Worm (Caenorhabditis elegans) whole organism, L3 larva: ENCODE measurements around the gene clec-141.
A peak's percentile ranks its signal among the peaks of the same experiment; 100 is the strongest.

Experiments used
- R02D3.7 ChIP-seq: fragments of 150-350 bp; optimal IDR thresholded peaks from 2 replicates; lab custom pipeline; 2014; ENCODE audit warnings: missing biosample characterization, missing genetic modification characterization
- ZK546.5 ChIP-seq: sonication (generic microtip); optimal IDR thresholded peaks from 2 replicates; lab custom pipeline; 2017; ENCODE audit warnings: missing biosample characterization, missing genetic modification characterization
- aly-2 ChIP-seq: fragments of 150-350 bp; optimal IDR thresholded peaks from 2 replicates; lab custom pipeline; 2014; ENCODE audit warnings: missing biosample characterization, missing genetic modification characterization
- ama-1 ChIP-seq: fragments of 150-350 bp; optimal IDR thresholded peaks from 2 replicates; lab custom pipeline; 2018
- ceh-16 ChIP-seq: sonication (generic microtip); optimal IDR thresholded peaks from 2 replicates; lab custom pipeline; 2017; ENCODE audit warnings: missing biosample characterization, missing genetic modification characterization
- ceh-28 ChIP-seq: fragments of 150-350 bp; optimal IDR thresholded peaks from 2 replicates; lab custom pipeline; 2014; ENCODE audit warnings: missing biosample characterization, missing genetic modification reagents, missing genetic modification characterization
- ceh-82 ChIP-seq: fragments of 150-350 bp; optimal IDR thresholded peaks from 2 replicates; lab custom pipeline; 2014; ENCODE audit warnings: missing biosample characterization, missing genetic modification characterization
- ceh-9 ChIP-seq: sonication (generic microtip); optimal IDR thresholded peaks from 2 replicates; lab custom pipeline; 2018; ENCODE audit warnings: missing biosample characterization, missing genetic modification characterization
- daf-12 ChIP-seq: fragments of 150-350 bp; optimal IDR thresholded peaks from 2 replicates; lab custom pipeline; 2014; ENCODE audit warnings: missing biosample characterization, missing genetic modification reagents, missing genetic modification characterization
- egl-27 ChIP-seq: sonication (generic microtip); optimal IDR thresholded peaks from 4 replicates; lab custom pipeline; 2017; ENCODE audit warnings: missing biosample characterization, missing genetic modification reagents, missing genetic modification characterization
- egl-5 ChIP-seq: fragments of 150-350 bp; optimal IDR thresholded peaks from 2 replicates; lab custom pipeline; 2017; ENCODE audit warnings: missing biosample characterization, missing genetic modification reagents, missing genetic modification characterization, inconsistent platforms
- elt-2 ChIP-seq: sonication (generic microtip); optimal IDR thresholded peaks from 2 replicates; lab custom pipeline; 2016; ENCODE audit warnings: missing genetic modification reagents, mild to moderate bottlenecking, missing genetic modification characterization, missing compliant biosample characterization
- elt-3 ChIP-seq, 3 experiments: fragments of 150-350 bp in 1 of 3; sonication (generic microtip) in 2 of 3; optimal IDR thresholded peaks; 2 replicates in 2 of 3; 4 replicates in 1 of 3; lab custom pipeline; 2014 to 2017; ENCODE audit warnings: missing biosample characterization in 3 of 3, missing genetic modification characterization in 3 of 3
- eor-1 ChIP-seq, 2 experiments: fragments of 150-350 bp; optimal IDR thresholded peaks; 2 replicates each; lab custom pipeline; 2014 to 2018; ENCODE audit warnings: missing biosample characterization in 2 of 2, missing genetic modification characterization in 2 of 2
- fkh-10 ChIP-seq: sonication (generic microtip); optimal IDR thresholded peaks from 2 replicates; lab custom pipeline; 2017; ENCODE audit warnings: missing biosample characterization, missing genetic modification reagents, missing genetic modification characterization
- fkh-2 ChIP-seq: fragments of 150-350 bp; optimal IDR thresholded peaks from 2 replicates; lab custom pipeline; 2014; ENCODE audit warnings: missing biosample characterization, missing genetic modification reagents, missing genetic modification characterization
- fos-1 ChIP-seq: fragments of 150-350 bp; optimal IDR thresholded peaks from 2 replicates; lab custom pipeline; 2014; ENCODE audit warnings: missing biosample characterization, missing genetic modification characterization
- hmg-11 ChIP-seq: sonication (generic microtip); optimal IDR thresholded peaks from 2 replicates; lab custom pipeline; 2016; ENCODE audit warnings: missing genetic modification characterization, missing compliant biosample characterization
- jun-1 ChIP-seq: fragments of 150-350 bp; optimal IDR thresholded peaks from 2 replicates; lab custom pipeline; 2014; ENCODE audit warnings: missing biosample characterization, missing genetic modification reagents, missing genetic modification characterization
- lin-15B ChIP-seq: fragments of 150-350 bp; optimal IDR thresholded peaks from 2 replicates; lab custom pipeline; 2014; ENCODE audit warnings: missing biosample characterization, missing genetic modification characterization
- lin-39 ChIP-seq: fragments of 150-350 bp; optimal IDR thresholded peaks from 2 replicates; lab custom pipeline; 2018; ENCODE audit warnings: missing biosample characterization, missing genetic modification reagents, missing genetic modification characterization
- lsy-12 ChIP-seq: sonication (generic microtip); optimal IDR thresholded peaks from 2 replicates; lab custom pipeline; 2016; ENCODE audit warnings: mild to moderate bottlenecking, missing genetic modification characterization, missing compliant biosample characterization
- mdl-1 ChIP-seq: fragments of 150-350 bp; optimal IDR thresholded peaks from 2 replicates; lab custom pipeline; 2014; ENCODE audit warnings: missing biosample characterization, missing genetic modification characterization
- mml-1 ChIP-seq: fragments of 150-350 bp; sonication (generic microtip); optimal IDR thresholded peaks from 3 replicates; lab custom pipeline; 2014; ENCODE audit warnings: missing biosample characterization, missing genetic modification characterization
- nfya-1 ChIP-seq: sonication (generic microtip); optimal IDR thresholded peaks from 2 replicates; lab custom pipeline; 2017; ENCODE audit warnings: missing genetic modification characterization, mild to moderate bottlenecking, missing compliant biosample characterization, antibody characterized with exemption, moderate library complexity; ENCODE audit not compliant: insufficient read depth
- nhr-11 ChIP-seq: fragments of 150-350 bp; optimal IDR thresholded peaks from 2 replicates; lab custom pipeline; 2014; ENCODE audit warnings: missing biosample characterization, missing genetic modification characterization
- nhr-12 ChIP-seq: fragments of 150-350 bp; optimal IDR thresholded peaks from 2 replicates; lab custom pipeline; 2014; ENCODE audit warnings: missing biosample characterization, missing genetic modification characterization
- nhr-23 ChIP-seq: fragments of 150-350 bp; optimal IDR thresholded peaks from 2 replicates; lab custom pipeline; 2014; ENCODE audit warnings: missing biosample characterization, missing genetic modification reagents, missing genetic modification characterization
- nhr-237 ChIP-seq: fragments of 150-350 bp; optimal IDR thresholded peaks from 2 replicates; lab custom pipeline; 2014; ENCODE audit warnings: missing biosample characterization, missing genetic modification characterization
- nhr-25 ChIP-seq: sonication (generic microtip); optimal IDR thresholded peaks from 2 replicates; lab custom pipeline; 2017; ENCODE audit warnings: missing biosample characterization, missing genetic modification characterization
- nhr-67 ChIP-seq: fragments of 150-350 bp; optimal IDR thresholded peaks from 2 replicates; lab custom pipeline; 2014; ENCODE audit warnings: missing biosample characterization, missing genetic modification characterization
- nhr-76 ChIP-seq: fragments of 150-350 bp; sonication (generic microtip); optimal IDR thresholded peaks from 5 replicates; lab custom pipeline; 2014; ENCODE audit warnings: missing biosample characterization, missing genetic modification characterization
- nhr-77 ChIP-seq: fragments of 150-350 bp; optimal IDR thresholded peaks from 2 replicates; lab custom pipeline; 2014; ENCODE audit warnings: missing biosample characterization, missing genetic modification characterization
- pha-4 ChIP-seq: fragments of 150-350 bp; optimal IDR thresholded peaks from 2 replicates; lab custom pipeline; 2014; ENCODE audit warnings: missing biosample characterization, missing genetic modification reagents, missing genetic modification characterization
- pqm-1 ChIP-seq: fragments of 150-350 bp; optimal IDR thresholded peaks from 2 replicates; lab custom pipeline; 2017; ENCODE audit warnings: missing biosample characterization, missing genetic modification characterization, inconsistent platforms
- sea-2 ChIP-seq: fragments of 150-350 bp; sonication (generic microtip); optimal IDR thresholded peaks from 4 replicates; lab custom pipeline; 2014; ENCODE audit warnings: missing biosample characterization, missing genetic modification reagents, missing genetic modification characterization
- skn-1 ChIP-seq: fragments of 150-350 bp; optimal IDR thresholded peaks from 2 replicates; lab custom pipeline; 2014; ENCODE audit warnings: missing biosample characterization, missing genetic modification characterization
- snpc-4 ChIP-seq: fragments of 150-350 bp; optimal IDR thresholded peaks from 2 replicates; lab custom pipeline; 2014; ENCODE audit warnings: missing biosample characterization, missing genetic modification characterization
- unc-39 ChIP-seq: sonication (generic microtip); optimal IDR thresholded peaks from 4 replicates; lab custom pipeline; 2017; ENCODE audit warnings: missing biosample characterization, missing genetic modification characterization
- unc-62 ChIP-seq: fragments of 150-350 bp; sonication (generic microtip); optimal IDR thresholded peaks from 4 replicates; lab custom pipeline; 2014; ENCODE audit warnings: missing biosample characterization, missing genetic modification reagents, missing genetic modification characterization
- zag-1 ChIP-seq: fragments of 150-350 bp; optimal IDR thresholded peaks from 2 replicates; lab custom pipeline; 2014; ENCODE audit warnings: missing biosample characterization, missing genetic modification characterization
- ztf-11 ChIP-seq: fragments of 150-350 bp; optimal IDR thresholded peaks from 2 replicates; lab custom pipeline; 2014; ENCODE audit warnings: missing biosample characterization, missing genetic modification characterization
- ztf-4 ChIP-seq: fragments of 150-350 bp; optimal IDR thresholded peaks from 2 replicates; lab custom pipeline; 2014; ENCODE audit warnings: missing biosample characterization, missing genetic modification characterization

The clec-141 gene

ce11 chrII:5426470-5426869 is 19.0 kb upstream of the clec-141 start:
- TF ChIP-seq elt-2 (tag; lab: Kevin White, UChicago) (peak; percentile 61), nhr-76 (tag; lab: Kevin White, UChicago) (no peak), nhr-77 (tag; lab: Kevin White, UChicago) (no peak), ceh-28 (no peak), mdl-1 (tag; lab: Kevin White, UChicago) (no peak)
- TF ChIP-seq, all 47 proteins: peak for 1

- TF ChIP-seq ceh-9 (tag; lab: Kevin White, UChicago) = no peak
- TF ChIP-seq nhr-67 (tag; lab: Kevin White, UChicago) = no peak
- TF ChIP-seq eor-1 (tag; optimal IDR thresholded peaks at IDR 0.05; lab: Kevin White, UChicago) = no peak
- TF ChIP-seq unc-62 = no peak
- peak; percentile 85 for TF ChIP-seq elt-2 (tag; lab: Kevin White, UChicago)
- no peak for TF ChIP-seq mdl-1 (tag; lab: Kevin White, UChicago)
- TF ChIP-seq mml-1 (tag; lab: Kevin White, UChicago) = no peak
- no peak for TF ChIP-seq nhr-76 (tag; lab: Kevin White, UChicago)
- no peak for TF ChIP-seq nhr-11 (tag; lab: Kevin White, UChicago)
- TF ChIP-seq fkh-2 (tag; lab: Kevin White, UChicago) = no peak
- TF ChIP-seq pqm-1 (tag; lab: Kevin White, UChicago) = no peak
- no peak for TF ChIP-seq daf-12 (tag; lab: Kevin White, UChicago)
- TF ChIP-seq R02D3.7 (tag; lab: Kevin White, UChicago) = no peak
- TF ChIP-seq egl-5 (tag; lab: Kevin White, UChicago) = no peak
- TF ChIP-seq nhr-23 (tag; lab: Kevin White, UChicago) = peak; percentile 46
- peak; percentile 82 for TF ChIP-seq nfya-1 (tag; lab: Kevin White, UChicago)
- TF ChIP-seq fos-1 (tag; lab: Kevin White, UChicago) = no peak
- no peak for TF ChIP-seq ztf-11 (tag; lab: Kevin White, UChicago)
- no peak for TF ChIP-seq fkh-10 (GFP tag; lab: Kevin White, UChicago)
- peak; percentile 66 for TF ChIP-seq ama-1 (lab: Kevin White, UChicago)
- TF ChIP-seq lsy-12 (tag; lab: Kevin White, UChicago) = no peak
- TF ChIP-seq ZK546.5 (tag; lab: Kevin White, UChicago) = no peak
- no peak for TF ChIP-seq elt-3 (tag; optimal IDR thresholded peaks at IDR 0.05; lab: Kevin White, UChicago)
- TF ChIP-seq lin-15B = no peak
- peak; percentile 49 for TF ChIP-seq hmg-11 (tag; lab: Kevin White, UChicago)
- no peak for TF ChIP-seq snpc-4 (tag; lab: Kevin White, UChicago)
- TF ChIP-seq jun-1 (tag; lab: Kevin White, UChicago) = peak; percentile 11
- no peak for TF ChIP-seq sea-2
- peak; percentile 85 for TF ChIP-seq pha-4 (tag; lab: Kevin White, UChicago)
- no peak for TF ChIP-seq skn-1 (tag; lab: Kevin White, UChicago)
- TF ChIP-seq ztf-4 (tag; lab: Kevin White, UChicago) = no peak
- TF ChIP-seq ceh-16 (tag; lab: Kevin White, UChicago) = no peak
- TF ChIP-seq lin-39 (tag; lab: Kevin White, UChicago) = peak; percentile 13
- peak; percentile 49 for TF ChIP-seq nhr-25
- TF ChIP-seq unc-39 (tag; lab: Kevin White, UChicago) = no peak
- TF ChIP-seq nhr-12 = no peak
- TF ChIP-seq ceh-28 = peak; percentile 32
- TF ChIP-seq zag-1 (tag; lab: Kevin White, UChicago) = no peak
- no peak for TF ChIP-seq aly-2 (tag; lab: Kevin White, UChicago)
- TF ChIP-seq egl-27 = peak; percentile 6
- TF ChIP-seq ceh-82 (tag; lab: Kevin White, UChicago) = no peak
- TF ChIP-seq nhr-237 (tag; lab: Kevin White, UChicago) = no peak
Observed at ce11 chrII:5426054-5426453, 18.6 kb upstream of the clec-141 start.
